Fruit fly (Drosophila melanogaster) whole organism, pupa: Measurements from ENCODE around the gene kay.
A peak's percentile ranks its signal among the peaks of the same experiment; 100 is the strongest.

Experiments
- CG10348 ChIP-seq: fragments of 200-800 bp; sonication (Bioruptor generic); IDR thresholded peaks from 2 replicates; pipeline ENCODE4 v1.3.6; 2022; ENCODE audit warnings: missing biosample characterization, missing genetic modification characterization
- CG12605 ChIP-seq: fragments of 200-800 bp; sonication (Bioruptor generic); IDR thresholded peaks from 2 replicates; pipeline ENCODE4 v1.3.6; 2022; ENCODE audit warnings: missing biosample characterization, missing genetic modification characterization
- CG13204 ChIP-seq: fragments of 200-800 bp; sonication (Bioruptor generic); optimal IDR thresholded peaks from 2 replicates; lab custom pipeline; 2018; ENCODE audit warnings: missing biosample characterization, mild to moderate bottlenecking, missing genetic modification characterization, moderate library complexity
- CG14655 ChIP-seq: fragments of 200-800 bp; sonication (Bioruptor generic); optimal IDR thresholded peaks from 3 replicates; lab custom pipeline; 2017; ENCODE audit warnings: mild to moderate bottlenecking, missing biosample characterization, missing genetic modification reagents, missing genetic modification characterization
- CG15710 ChIP-seq: fragments of 200-800 bp; sonication (Bioruptor generic); optimal IDR thresholded peaks from 2 replicates; lab custom pipeline; 2018; ENCODE audit warnings: missing biosample characterization, mild to moderate bottlenecking, missing genetic modification characterization, moderate library complexity
- CG17806 ChIP-seq: fragments of 200-800 bp; sonication (Bioruptor generic); optimal IDR thresholded peaks from 2 replicates; lab custom pipeline; 2018; ENCODE audit warnings: missing biosample characterization, mild to moderate bottlenecking, missing genetic modification characterization, moderate library complexity
- CG32121 ChIP-seq: fragments of 200-800 bp; sonication (Bioruptor generic); IDR thresholded peaks from 2 replicates; pipeline ENCODE4 v1.3.6; 2022; ENCODE audit warnings: missing biosample characterization, missing genetic modification characterization
- CG34367 ChIP-seq: fragments of 200-800 bp; sonication (Bioruptor generic); optimal IDR thresholded peaks from 2 replicates; lab custom pipeline; 2018; ENCODE audit warnings: missing biosample characterization, mild to moderate bottlenecking, missing genetic modification characterization
- CG4496 ChIP-seq: fragments of 200-800 bp; sonication (Bioruptor generic); IDR thresholded peaks from 3 replicates; pipeline ENCODE4 v1.3.6; 2022; ENCODE audit warnings: missing biosample characterization, missing genetic modification characterization
- CG8159 ChIP-seq: fragments of 200-800 bp; sonication (Bioruptor generic); optimal IDR thresholded peaks from 3 replicates; lab custom pipeline; 2018; ENCODE audit warnings: missing biosample characterization, mild to moderate bottlenecking, missing genetic modification characterization, moderate library complexity
- CG8301 ChIP-seq: fragments of 200-800 bp; sonication (Bioruptor generic); optimal IDR thresholded peaks from 2 replicates; lab custom pipeline; 2018; ENCODE audit warnings: missing biosample characterization, mild to moderate bottlenecking, missing genetic modification characterization
- CG9948 ChIP-seq: fragments of 200-800 bp; sonication (Bioruptor generic); optimal IDR thresholded peaks from 2 replicates; lab custom pipeline; 2018; ENCODE audit warnings: missing biosample characterization, mild to moderate bottlenecking, missing genetic modification characterization, moderate library complexity
- D1 ChIP-seq: fragments of 200-800 bp; sonication (Bioruptor generic); optimal IDR thresholded peaks from 2 replicates; lab custom pipeline; 2018; ENCODE audit warnings: missing biosample characterization, mild to moderate bottlenecking, missing genetic modification characterization, moderate library complexity
- EcR ChIP-seq: fragments of 200-800 bp; sonication (Bioruptor generic); optimal IDR thresholded peaks from 3 replicates; lab custom pipeline; 2019; ENCODE audit warnings: missing biosample characterization, missing genetic modification characterization, mild to moderate bottlenecking, moderate library complexity, missing genetic modification reagents
- Ets98B ChIP-seq: fragments of 200-800 bp; sonication (Bioruptor generic); IDR thresholded peaks from 2 replicates; pipeline ENCODE4 v1.3.6; 2022; ENCODE audit warnings: missing biosample characterization, missing genetic modification characterization
- Pif1A ChIP-seq: fragments of 200-800 bp; sonication (Bioruptor generic); optimal IDR thresholded peaks from 3 replicates; lab custom pipeline; 2016; ENCODE audit warnings: missing biosample characterization, missing genetic modification characterization
- Pif1B ChIP-seq: fragments of 200-800 bp; sonication (Bioruptor generic); optimal IDR thresholded peaks from 3 replicates; lab custom pipeline; 2016; ENCODE audit warnings: missing biosample characterization, missing genetic modification characterization
- Snoo ChIP-seq: fragments of 200-800 bp; sonication (Bioruptor generic); optimal IDR thresholded peaks from 3 replicates; lab custom pipeline; 2017; ENCODE audit warnings: missing biosample characterization, mild to moderate bottlenecking, missing genetic modification characterization, inconsistent platforms
- fd96Ca ChIP-seq: fragments of 200-800 bp; sonication (Bioruptor generic); IDR thresholded peaks from 3 replicates; pipeline ENCODE4 v1.3.6; 2022; ENCODE audit warnings: missing biosample characterization, missing genetic modification characterization
- gl ChIP-seq: fragments of 200-800 bp; sonication (Bioruptor generic); optimal IDR thresholded peaks from 2 replicates; lab custom pipeline; 2018; ENCODE audit warnings: missing biosample characterization, mild to moderate bottlenecking, missing genetic modification characterization
- rn ChIP-seq: fragments of 200-800 bp; sonication (Bioruptor generic); IDR thresholded peaks from 2 replicates; pipeline ENCODE4 v1.3.6; 2022; ENCODE audit warnings: missing biosample characterization, missing genetic modification characterization

kay gene

DNA sequence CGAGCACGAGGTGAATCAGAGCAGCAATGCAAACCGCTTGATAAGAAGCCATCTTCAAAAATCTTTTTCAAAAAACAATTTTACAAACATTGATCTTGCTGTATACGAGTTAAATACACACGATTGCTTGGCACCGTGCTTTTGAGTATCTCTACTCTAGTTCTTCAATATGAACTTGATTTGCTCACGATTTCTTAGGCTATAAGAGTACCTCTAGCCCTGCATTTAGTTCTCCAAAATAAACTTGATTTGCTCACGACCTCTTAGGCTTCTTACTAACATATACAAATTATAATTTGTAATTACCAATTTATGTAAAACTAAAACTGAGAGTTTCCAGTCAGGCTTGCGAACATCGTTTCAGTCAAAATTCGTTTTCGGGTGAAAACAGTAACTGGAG lies 70.4 kb downstream of the kay start, which contains the start of gene CG42592:
CG42592 (minus strand) TSS at position 101 of the 400 bp plus-strand sequence.
- TF ChIP-seq Snoo (tag; lab: Kevin White, UChicago), result no peak
- TF ChIP-seq CG32121 (GFP tag; lab: Robert Waterston, UW), result no peak
- TF ChIP-seq CG17806 (tag; lab: Kevin White, UChicago), result no peak

DNA sequence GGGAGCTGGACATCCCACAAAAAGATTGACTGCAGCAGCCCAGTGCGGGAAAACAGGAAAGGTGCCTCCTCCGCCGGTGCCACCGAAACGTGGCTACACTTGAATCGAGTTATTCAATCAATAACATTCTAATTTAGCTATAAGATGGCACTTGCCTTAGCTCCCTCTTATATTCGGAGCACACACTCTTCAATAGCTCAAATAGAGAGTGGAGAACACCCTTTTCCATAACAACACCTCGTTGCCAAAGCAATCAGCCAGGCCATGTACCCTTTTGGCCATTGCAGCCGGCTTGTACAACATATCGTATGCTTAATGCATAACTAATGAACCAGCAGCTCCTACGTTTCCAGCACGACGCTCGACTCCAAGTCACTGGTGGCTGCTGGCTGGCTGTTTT lies 72.0 kb downstream of the kay start:
- TF ChIP-seq CG32121 (GFP tag; lab: Robert Waterston, UW), result peak; percentile 46; the same call in 1 of the 2 replicates
- peak; percentile 49 for TF ChIP-seq CG14655 (GFP tag; lab: Kevin White, UChicago)
- 0 out of 2 replicates have a peak, but pooled peaks have one; percentile 33 for TF ChIP-seq Ets98B (GFP tag; lab: Robert Waterston, UW)
- TF ChIP-seq CG8159 (tag; lab: Kevin White, UChicago), result no peak
- no peak for TF ChIP-seq CG12605 (GFP tag; lab: Robert Waterston, UW)
- no peak for TF ChIP-seq Snoo (tag; lab: Kevin White, UChicago)
- no peak for TF ChIP-seq CG17806 (tag; lab: Kevin White, UChicago)
- TF ChIP-seq CG8301 (tag; lab: Kevin White, UChicago), result peak; percentile 30
- TF ChIP-seq rn (GFP tag; lab: Robert Waterston, UW), result no peak
- no peak for TF ChIP-seq D1 (tag; lab: Kevin White, UChicago)
- TF ChIP-seq CG10348, result no peak
- TF ChIP-seq CG4496 (GFP tag; lab: Robert Waterston, UW), result peak; percentile 38; the same call in 1 of the 3 replicates
- TF ChIP-seq Pif1A (GFP tag; lab: Kevin White, UChicago), result no peak
- no peak for TF ChIP-seq gl (tag; lab: Kevin White, UChicago)
- TF ChIP-seq fd96Ca (GFP tag; lab: Robert Waterston, UW), result peak; percentile 60

DNA sequence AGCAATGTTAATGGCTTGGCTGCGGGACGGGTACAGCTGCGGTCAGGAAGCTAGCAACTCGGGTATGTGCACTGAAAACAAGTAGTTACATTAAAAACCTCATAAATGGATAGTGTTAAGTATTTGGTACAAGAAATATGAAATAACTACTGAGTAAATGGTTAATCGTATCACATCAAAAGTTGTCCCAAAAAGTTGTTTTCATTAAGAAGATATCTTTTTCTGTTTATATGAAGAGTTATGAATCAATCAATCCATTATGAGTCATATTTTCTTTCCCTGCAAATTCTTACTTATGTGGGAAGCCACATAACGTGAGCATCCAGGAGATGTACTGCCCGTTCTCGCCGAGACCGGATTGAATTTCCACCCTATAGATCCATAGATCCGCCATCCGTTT lies 73.0 kb downstream of the kay start:
- peak; percentile 40 for TF ChIP-seq CG8159 (tag; lab: Kevin White, UChicago)
- no peak for TF ChIP-seq Pif1B (GFP tag; lab: Kevin White, UChicago)
- TF ChIP-seq CG14655 (GFP tag; lab: Kevin White, UChicago), result peak; percentile 69
- TF ChIP-seq CG8301 (tag; lab: Kevin White, UChicago), result peak; percentile 46
- peak; percentile 22 for TF ChIP-seq CG17806 (tag; lab: Kevin White, UChicago)
- no peak for TF ChIP-seq CG10348
- no peak for TF ChIP-seq rn (GFP tag; lab: Robert Waterston, UW)
- peak; percentile 20 for TF ChIP-seq gl (tag; lab: Kevin White, UChicago)
- no peak for TF ChIP-seq Ets98B (GFP tag; lab: Robert Waterston, UW)
- no peak for TF ChIP-seq CG32121 (GFP tag; lab: Robert Waterston, UW)
- peak; percentile 12 for TF ChIP-seq CG15710 (tag; lab: Kevin White, UChicago)
- peak; percentile 31 for TF ChIP-seq CG9948
- no peak for TF ChIP-seq fd96Ca (GFP tag; lab: Robert Waterston, UW)
- no peak for TF ChIP-seq Snoo (tag; lab: Kevin White, UChicago)
- TF ChIP-seq CG4496 (GFP tag; lab: Robert Waterston, UW), result no peak
- no peak for TF ChIP-seq EcR (GFP tag; lab: Kevin White, UChicago)
- TF ChIP-seq CG13204, result no peak
- TF ChIP-seq Pif1A (GFP tag; lab: Kevin White, UChicago), result peak; percentile 9
- TF ChIP-seq CG12605 (GFP tag; lab: Robert Waterston, UW), result no peak
- peak; percentile 25 for TF ChIP-seq CG34367 (tag; lab: Kevin White, UChicago)
- no peak for TF ChIP-seq D1 (tag; lab: Kevin White, UChicago)

DNA sequence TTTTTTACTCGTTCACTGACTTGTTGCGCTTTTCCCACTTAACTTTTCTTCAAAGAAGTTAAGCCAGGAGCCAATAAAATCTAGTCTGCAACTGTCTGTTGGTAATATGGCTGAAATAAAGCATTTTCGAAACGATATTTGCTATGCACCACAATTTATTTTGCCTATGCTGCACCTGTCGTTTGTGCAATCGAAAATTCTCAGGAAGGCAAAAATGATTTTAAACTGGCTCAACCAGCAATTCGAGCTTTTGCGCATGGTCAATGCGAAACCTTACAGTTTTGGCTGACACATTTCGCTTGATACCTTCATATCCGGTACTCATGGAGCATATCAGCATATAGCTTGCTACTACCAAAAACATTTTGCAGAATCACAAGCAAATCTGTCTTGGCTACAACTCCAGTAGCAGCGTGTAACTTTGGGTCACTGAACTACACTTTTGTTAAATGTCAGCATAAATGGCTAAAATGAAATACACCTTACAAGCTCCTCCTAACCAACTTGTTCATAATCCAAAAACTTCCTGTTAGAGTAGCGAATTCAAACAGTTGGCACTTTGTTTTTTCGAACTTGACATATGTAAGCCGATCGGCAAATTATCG lies 74.0 kb downstream of the kay start:
- TF ChIP-seq CG14655 (GFP tag; lab: Kevin White, UChicago) (no peak), CG13204 (no peak), fd96Ca (GFP tag; lab: Robert Waterston, UW) (no peak), CG12605 (GFP tag; lab: Robert Waterston, UW) (no peak), EcR (GFP tag; lab: Kevin White, UChicago) (no peak), CG15710 (tag; lab: Kevin White, UChicago) (no peak), CG10348 (no peak), CG34367 (tag; lab: Kevin White, UChicago) (no peak), Pif1A (GFP tag; lab: Kevin White, UChicago) (no peak), Pif1B (GFP tag; lab: Kevin White, UChicago) (no peak)
- TF ChIP-seq, all 21 proteins: peak for 0

DNA sequence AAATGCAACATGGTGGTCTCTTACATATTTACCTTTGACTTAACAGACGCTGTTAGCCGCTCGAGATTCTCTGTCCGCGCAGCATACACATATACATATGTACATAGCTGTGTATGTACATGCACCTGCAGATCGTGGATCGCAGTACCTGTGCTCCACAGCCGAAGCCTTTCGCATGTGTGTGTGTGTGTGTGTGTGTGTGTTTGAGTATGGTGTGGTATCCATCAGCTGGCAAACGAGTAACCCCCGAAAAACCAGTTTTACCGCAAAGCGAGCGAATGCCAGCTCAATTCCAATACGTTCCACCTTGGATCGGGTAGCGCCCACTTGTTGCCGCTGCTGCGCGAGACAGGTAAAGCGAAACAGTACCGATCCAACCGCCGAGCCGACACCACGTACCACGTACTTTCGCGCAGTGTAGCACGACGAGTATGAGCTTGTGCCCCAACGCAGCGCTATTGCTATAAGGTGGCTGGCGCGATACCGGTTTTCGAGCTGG lies 75.5 kb downstream of the kay start, which contains the start of gene Cad99C:
Cad99C (plus strand) TSS at position 365 of the 499 bp plus-strand sequence.
- TF ChIP-seq CG4496 (GFP tag; lab: Robert Waterston, UW) (no peak), EcR (GFP tag; lab: Kevin White, UChicago) (peak; percentile 61), CG9948 (no peak), gl (tag; lab: Kevin White, UChicago) (no peak), Ets98B (GFP tag; lab: Robert Waterston, UW) (peak; percentile 52), Snoo (tag; lab: Kevin White, UChicago) (peak; percentile 11), CG13204 (peak; percentile 18), CG12605 (GFP tag; lab: Robert Waterston, UW) (peak; percentile 55; the same call in 1 of the 2 replicates), fd96Ca (GFP tag; lab: Robert Waterston, UW) (no peak), D1 (tag; lab: Kevin White, UChicago) (no peak), CG32121 (GFP tag; lab: Robert Waterston, UW) (0 out of 2 replicates have a peak, but pooled peaks have one; percentile 46), CG8159 (tag; lab: Kevin White, UChicago) (no peak)
- TF ChIP-seq, all 21 proteins: peak for 6
